Fruit fly (Drosophila melanogaster): ENCODE measurements around the gene mRpL45.

mRpL45 gene

DNA sequence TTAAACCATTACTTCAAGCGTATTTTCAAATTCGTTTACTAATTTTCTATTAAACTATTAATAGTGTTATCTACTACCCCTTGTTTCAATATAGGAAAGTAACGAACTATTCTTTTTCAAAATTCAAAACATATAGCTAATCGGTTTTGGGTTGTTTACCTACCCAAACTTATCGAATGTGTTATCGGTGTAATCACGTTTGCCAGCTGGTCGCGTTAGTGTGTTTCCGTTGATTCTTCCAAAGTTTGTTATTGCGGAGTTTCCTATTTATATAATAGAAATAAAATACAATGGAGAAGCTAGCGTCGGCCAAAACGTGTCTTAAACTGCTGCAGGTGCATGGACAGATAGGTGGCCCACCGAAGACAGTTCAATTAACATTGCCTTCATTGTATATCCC is at the start of gene mRpL45:
Gene mRpL45, plus strand, starts transcription at position 213 of the 400 bp plus-strand sequence.
- TF ChIP-seq CG4617 (GFP tag; optimal IDR thresholded peaks at IDR 0.05; ENCODE audit: borderline replicate concordance) = peak; percentile 20
- TF ChIP-seq CG12769 (tag; optimal IDR thresholded peaks at IDR 0.05) = no peak
- TF ChIP-seq danr (GFP tag; IDR thresholded peaks at IDR 0.05) = no peak
- no peak for TF ChIP-seq pho (GFP tag; optimal IDR thresholded peaks at IDR 0.05)
- TF ChIP-seq tin (GFP tag; optimal IDR thresholded peaks at IDR 0.05) = no peak
- TF ChIP-seq CG2202 (tag; optimal IDR thresholded peaks at IDR 0.05) = no peak
- TF ChIP-seq CG7786 (GFP tag; optimal IDR thresholded peaks at IDR 0.05) = no peak
- TF ChIP-seq toy (GFP tag; IDR thresholded peaks at IDR 0.05) = no peak
- no peak for TF ChIP-seq ash1 (GFP tag; optimal IDR thresholded peaks at IDR 0.05)
- peak; percentile 37 for TF ChIP-seq trem (tag; optimal IDR thresholded peaks at IDR 0.05)
- TF ChIP-seq Nf-YB (GFP tag; optimal IDR thresholded peaks at IDR 0.05) = no peak
- no peak for TF ChIP-seq CG9876 (GFP tag; optimal IDR thresholded peaks at IDR 0.05)
- TF ChIP-seq fd96Cb (tag; optimal IDR thresholded peaks at IDR 0.05) = no peak
- no peak for TF ChIP-seq schlank (tag; optimal IDR thresholded peaks at IDR 0.05)
- TF ChIP-seq CG8359 (GFP tag; optimal IDR thresholded peaks at IDR 0.05; ENCODE audit: borderline replicate concordance) = no peak
- no peak for TF ChIP-seq trh (GFP tag; optimal IDR thresholded peaks at IDR 0.05)
- TF ChIP-seq CG2889 (GFP tag; IDR thresholded peaks at IDR 0.05) = no peak
- no peak for TF ChIP-seq CG6813 (GFP tag; optimal IDR thresholded peaks at IDR 0.05)
- no peak for TF ChIP-seq D (optimal IDR thresholded peaks at IDR 0.05)
- TF ChIP-seq D (GFP tag; optimal IDR thresholded peaks at IDR 0.05) = no peak
- TF ChIP-seq CG14965 (GFP tag; optimal IDR thresholded peaks at IDR 0.05; ENCODE audit: borderline replicate concordance) = no peak
- no peak for TF ChIP-seq CG1647 (GFP tag; optimal IDR thresholded peaks at IDR 0.05)
- TF ChIP-seq Kr (GFP tag; optimal IDR thresholded peaks at IDR 0.05) = no peak
- no peak for TF ChIP-seq phol (tag; optimal IDR thresholded peaks at IDR 0.05)
- TF ChIP-seq CG8924 (tag; optimal IDR thresholded peaks at IDR 0.05) = no peak
- no peak for TF ChIP-seq chn (GFP tag; optimal IDR thresholded peaks at IDR 0.05)
- peak in 1 of 2 experiments; percentile 93 for TF ChIP-seq Pdp1 (GFP tag; optimal IDR thresholded peaks at IDR 0.05)
- TF ChIP-seq bbx (GFP tag; IDR thresholded peaks at IDR 0.05; ENCODE audit: partially characterized antibody) = peak; percentile 55
- peak; percentile 19 for TF ChIP-seq CG12659 (GFP tag; optimal IDR thresholded peaks at IDR 0.05)
- TF ChIP-seq prd (optimal IDR thresholded peaks at IDR 0.05) = no peak
- no peak for TF ChIP-seq prd (GFP tag; IDR thresholded peaks at IDR 0.05)
- no peak for TF ChIP-seq kni (GFP tag; optimal IDR thresholded peaks at IDR 0.05)
- TF ChIP-seq Dip2 (GFP tag; IDR thresholded peaks at IDR 0.05) = no peak
- TF ChIP-seq hbn (GFP tag; IDR thresholded peaks at IDR 0.05; ENCODE audit: partially characterized antibody) = peak; percentile 22; the same call in 1 of the 2 replicates
- TF ChIP-seq E2f1 (GFP tag; IDR thresholded peaks at IDR 0.05) = no peak
- no peak for TF ChIP-seq CG7271 (tag; optimal IDR thresholded peaks at IDR 0.05)
- TF ChIP-seq hkb (optimal IDR thresholded peaks at IDR 0.05) = no peak
- TF ChIP-seq hkb (GFP tag; IDR thresholded peaks at IDR 0.05) = no peak
- TF ChIP-seq CG18599 (GFP tag; optimal IDR thresholded peaks at IDR 0.05) = no peak
- TF ChIP-seq BEAF-32 (GFP tag; optimal IDR thresholded peaks at IDR 0.05) = peak; percentile 38
- TF ChIP-seq br (optimal IDR thresholded peaks at IDR 0.05) = no peak
- TF ChIP-seq slp2 (GFP tag; optimal IDR thresholded peaks at IDR 0.05) = no peak
- no peak for TF ChIP-seq Doc2 (GFP tag; IDR thresholded peaks at IDR 0.05)
- TF ChIP-seq CG8765 (GFP tag; IDR thresholded peaks at IDR 0.05) = no peak
- peak; percentile 9 for TF ChIP-seq CG14710 (tag; optimal IDR thresholded peaks at IDR 0.05)
- TF ChIP-seq bigmax (GFP tag; optimal IDR thresholded peaks at IDR 0.05) = peak; percentile 9
- no peak for TF ChIP-seq CG6683 (GFP tag; optimal IDR thresholded peaks at IDR 0.05)
- no peak for TF ChIP-seq mam (GFP tag; optimal IDR thresholded peaks at IDR 0.05)
- no peak for TF ChIP-seq CG33213 (GFP tag; optimal IDR thresholded peaks at IDR 0.05)
- no peak for TF ChIP-seq dimm (GFP tag; IDR thresholded peaks at IDR 0.05)
- no peak for TF ChIP-seq CG12744 (GFP tag; optimal IDR thresholded peaks at IDR 0.05)
- TF ChIP-seq gfzf (GFP tag; optimal IDR thresholded peaks at IDR 0.05) = peak; percentile 66
